Fruit fly (Drosophila melanogaster): ENCODE measurements around the gene Helz.

- TF ChIP-seq CG8478 (optimal IDR thresholded peaks at IDR 0.05) (no peak), CTCF (optimal IDR thresholded peaks at IDR 0.05) (no peak)
Observed at dm6 chr3L:14779289-14779688, 10.4 kb upstream of the Helz start.
